Worm (Caenorhabditis elegans) whole organism, L1 larva: ENCODE data around the gene meg-2.
A peak's percentile ranks its signal among the peaks of the same experiment; 100 is the strongest.

ENCODE experiments used
- C04F5.9 ChIP-seq: sonication (generic microtip); optimal IDR thresholded peaks from 2 replicates; lab custom pipeline; 2016; ENCODE audit warnings: missing genetic modification characterization, missing compliant biosample characterization
- ama-1 ChIP-seq: fragments of 150-350 bp; optimal IDR thresholded peaks from 2 replicates; lab custom pipeline; 2014
- blmp-1 ChIP-seq: fragments of 150-350 bp; optimal IDR thresholded peaks from 2 replicates; lab custom pipeline; 2014; ENCODE audit warnings: missing biosample characterization, missing genetic modification characterization
- ceh-8 ChIP-seq: fragments of 200-800 bp; sonication (Bioruptor generic); optimal IDR thresholded peaks from 2 replicates; lab custom pipeline; 2018; ENCODE audit warnings: mild to moderate bottlenecking, missing genetic modification characterization, moderate library complexity, missing compliant biosample characterization
- ceh-82 ChIP-seq, 3 experiments: fragments of 150-350 bp in 1 of 3; sonication (generic microtip) in 2 of 3; optimal IDR thresholded peaks; 2 replicates each; lab custom pipeline; 2014 to 2017; ENCODE audit warnings: missing biosample characterization in 3 of 3, missing genetic modification characterization in 3 of 3
- dsc-1 ChIP-seq: sonication (generic microtip); optimal IDR thresholded peaks from 2 replicates; lab custom pipeline; 2016; ENCODE audit warnings: mild to moderate bottlenecking, missing genetic modification characterization, missing compliant biosample characterization
- efl-1 ChIP-seq, 4 experiments: fragments of 150-350 bp; optimal IDR thresholded peaks in 3 of 4; peaks in 1 of 4; 1 replicate in 1 of 4; 2 replicates in 3 of 4; lab custom pipeline; 2014; ENCODE audit warnings: missing biosample characterization in 2 of 4, missing genetic modification characterization in 2 of 4, missing genetic modification reagents in 2 of 4
- efl-3 ChIP-seq: fragments of 200-800 bp; sonication (Bioruptor generic); optimal IDR thresholded peaks from 2 replicates; lab custom pipeline; 2018; ENCODE audit warnings: mild to moderate bottlenecking, missing genetic modification characterization, missing compliant biosample characterization
- elt-2 ChIP-seq: sonication (generic microtip); optimal IDR thresholded peaks from 2 replicates; lab custom pipeline; 2016; ENCODE audit warnings: missing genetic modification characterization, mild to moderate bottlenecking, inconsistent platforms, missing compliant biosample characterization, missing genetic modification reagents
- elt-3 ChIP-seq, 6 experiments: fragments of 150-350 bp in 1 of 6; sonication (generic microtip); optimal IDR thresholded peaks; 2 replicates each; lab custom pipeline; 2017 to 2018; ENCODE audit warnings: missing biosample characterization in 6 of 6, missing genetic modification characterization in 6 of 6, inconsistent platforms in 1 of 6
- ets-5 ChIP-seq: fragments of 200-800 bp; sonication (Bioruptor generic); IDR thresholded peaks from 2 replicates; pipeline ENCODE4 v1.3.6; 2022; ENCODE audit warnings: missing genetic modification characterization, missing compliant biosample characterization
- fkh-4 ChIP-seq: sonication (generic microtip); optimal IDR thresholded peaks from 2 replicates; lab custom pipeline; 2016; ENCODE audit warnings: missing compliant biosample characterization, missing genetic modification characterization, borderline replicate concordance
- fkh-8 ChIP-seq: sonication (generic microtip); optimal IDR thresholded peaks from 2 replicates; lab custom pipeline; 2016; ENCODE audit warnings: mild to moderate bottlenecking, missing genetic modification characterization, missing compliant biosample characterization
- grh-1 ChIP-seq: fragments of 200-800 bp; sonication (Bioruptor generic); IDR thresholded peaks from 2 replicates; pipeline ENCODE4 v1.3.6; 2022; ENCODE audit warnings: missing genetic modification reagents, missing genetic modification characterization, missing compliant biosample characterization
- irx-1 ChIP-seq: sonication (generic microtip); optimal IDR thresholded peaks from 2 replicates; lab custom pipeline; 2016; ENCODE audit warnings: missing genetic modification characterization, missing compliant biosample characterization
- lin-14 ChIP-seq: fragments of 200-800 bp; sonication (Bioruptor generic); optimal IDR thresholded peaks from 2 replicates; lab custom pipeline; 2018; ENCODE audit warnings: mild to moderate bottlenecking, missing genetic modification characterization, moderate library complexity, missing compliant biosample characterization
- lin-35 ChIP-seq, 2 experiments: fragments of 150-350 bp; optimal IDR thresholded peaks; 2 replicates each; lab custom pipeline; 2014; ENCODE audit warnings: missing biosample characterization in 2 of 2, missing genetic modification characterization in 2 of 2, missing genetic modification reagents in 2 of 2
- mdl-1 ChIP-seq, 2 experiments: fragments of 150-350 bp; optimal IDR thresholded peaks; 2 replicates each; lab custom pipeline; 2014 to 2017; ENCODE audit warnings: missing biosample characterization in 2 of 2, missing genetic modification characterization in 2 of 2, inconsistent platforms in 1 of 2
- mef-2 ChIP-seq: fragments of 150-350 bp; optimal IDR thresholded peaks from 2 replicates; lab custom pipeline; 2014; ENCODE audit warnings: missing biosample characterization, missing genetic modification characterization
- mep-1 ChIP-seq: fragments of 150-350 bp; optimal IDR thresholded peaks from 2 replicates; lab custom pipeline; 2014; ENCODE audit warnings: missing biosample characterization, missing genetic modification characterization
- nhr-12 ChIP-seq: sonication (generic microtip); optimal IDR thresholded peaks from 2 replicates; lab custom pipeline; 2017; ENCODE audit warnings: missing biosample characterization, missing genetic modification characterization
- nhr-20 ChIP-seq: sonication (generic microtip); optimal IDR thresholded peaks from 2 replicates; lab custom pipeline; 2016; ENCODE audit warnings: mild to moderate bottlenecking, missing genetic modification characterization, missing compliant biosample characterization
- nhr-237 ChIP-seq: fragments of 150-350 bp; optimal IDR thresholded peaks from 2 replicates; lab custom pipeline; 2014; ENCODE audit warnings: missing biosample characterization, missing genetic modification characterization
- nhr-28 ChIP-seq: fragments of 150-350 bp; optimal IDR thresholded peaks from 2 replicates; lab custom pipeline; 2014; ENCODE audit warnings: missing biosample characterization, missing genetic modification characterization
- nhr-77 ChIP-seq: fragments of 150-350 bp; optimal IDR thresholded peaks from 2 replicates; lab custom pipeline; 2014; ENCODE audit warnings: missing biosample characterization, missing genetic modification characterization
- nhr-84 ChIP-seq: sonication (generic microtip); optimal IDR thresholded peaks from 2 replicates; lab custom pipeline; 2017; ENCODE audit warnings: missing biosample characterization, missing genetic modification characterization
- nhr-85 ChIP-seq: sonication (generic microtip); peaks from one replicate; lab custom pipeline; 2016; ENCODE audit warnings: missing genetic modification characterization, inconsistent platforms, missing compliant biosample characterization
- nhr-90 ChIP-seq: sonication (generic microtip); optimal IDR thresholded peaks from 2 replicates; lab custom pipeline; 2016; ENCODE audit warnings: mild to moderate bottlenecking, missing genetic modification characterization, missing compliant biosample characterization; ENCODE audit not compliant: poor library complexity
- snu-23 ChIP-seq: sonication (generic microtip); optimal IDR thresholded peaks from 2 replicates; lab custom pipeline; 2016; ENCODE audit warnings: missing genetic modification characterization, missing compliant biosample characterization
- sox-4 ChIP-seq: sonication (generic microtip); optimal IDR thresholded peaks from 2 replicates; lab custom pipeline; 2016; ENCODE audit warnings: missing genetic modification characterization, missing compliant biosample characterization
- sptf-1 ChIP-seq: fragments of 150-350 bp; optimal IDR thresholded peaks from 2 replicates; lab custom pipeline; 2014; ENCODE audit warnings: missing biosample characterization, missing genetic modification characterization
- swsn-7 ChIP-seq: sonication (generic microtip); optimal IDR thresholded peaks from 2 replicates; lab custom pipeline; 2016; ENCODE audit warnings: missing genetic modification characterization, missing compliant biosample characterization
- unc-30 ChIP-seq: sonication (generic microtip); optimal IDR thresholded peaks from 2 replicates; lab custom pipeline; 2017; ENCODE audit warnings: missing biosample characterization, missing genetic modification characterization
- unc-62 ChIP-seq: fragments of 150-350 bp; optimal IDR thresholded peaks from 2 replicates; lab custom pipeline; 2014; ENCODE audit warnings: missing biosample characterization, missing genetic modification reagents, missing genetic modification characterization

Gene meg-2

DNA sequence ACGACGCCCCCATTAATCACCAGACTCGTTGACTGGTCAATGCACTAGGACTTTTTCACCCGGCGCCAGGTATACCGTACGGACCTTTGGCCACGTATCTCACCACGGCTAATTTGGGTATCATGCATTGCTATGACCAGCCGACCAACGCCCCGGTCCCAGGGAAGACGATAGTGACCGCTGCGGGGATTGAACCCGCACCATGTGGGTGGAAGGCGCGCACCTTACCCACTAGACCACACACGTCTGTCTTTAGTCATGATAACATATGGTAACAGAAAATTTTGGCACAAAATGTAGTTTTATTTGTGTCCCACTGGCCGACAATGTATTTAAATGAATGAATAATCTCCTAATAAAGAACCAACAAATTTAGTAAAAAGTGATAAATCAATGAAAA is 39.7 kb downstream of the meg-2 start:
- TF ChIP-seq mdl-1 (tag; optimal IDR thresholded peaks at IDR 0.05; lab: Kevin White, UChicago) (no peak), lin-14 (GFP tag; lab: Kevin White, UChicago) (no peak), efl-1 (optimal IDR thresholded peaks at IDR 0.05; lab: Kevin White, UChicago) (no peak), efl-1 (GFP tag; optimal IDR thresholded peaks at IDR 0.05 in 1 of 2; lab: Kevin White, UChicago) (no peak), fkh-8 (tag; lab: Kevin White, UChicago) (no peak), irx-1 (tag; lab: Kevin White, UChicago) (no peak), nhr-237 (no peak), ceh-8 (GFP tag; lab: Kevin White, UChicago) (no peak), nhr-90 (tag; lab: Kevin White, UChicago) (peak; percentile 8), grh-1 (GFP tag; lab: Robert Waterston, UW) (0 out of 2 replicates have a peak, but pooled peaks have one; percentile 5), nhr-85 (tag; lab: Kevin White, UChicago) (peak; percentile 19), C04F5.9 (no peak), nhr-20 (tag; lab: Kevin White, UChicago) (no peak)

DNA sequence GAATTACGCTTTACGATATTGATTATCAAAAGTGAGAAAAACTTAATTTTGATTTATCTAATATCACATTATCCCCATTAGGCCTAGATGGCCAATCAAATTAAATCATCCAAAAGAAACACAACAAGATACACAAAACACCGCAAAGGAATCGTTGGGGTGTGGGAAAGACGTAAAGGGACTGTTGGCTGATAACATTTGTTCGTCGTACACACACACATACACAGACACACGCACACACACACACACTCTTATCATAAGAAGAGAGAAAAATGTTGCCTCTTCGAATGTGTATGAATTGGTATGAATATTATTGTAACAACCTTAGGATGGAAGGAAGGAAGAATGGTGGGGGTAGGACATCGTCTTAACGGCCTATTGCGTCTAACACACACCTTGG is 40.8 kb downstream of the meg-2 start:
- TF ChIP-seq nhr-84 (tag; lab: Kevin White, UChicago) (no peak), snu-23 (GFP tag; lab: Kevin White, UChicago) (peak; percentile 21), nhr-20 (tag; lab: Kevin White, UChicago) (peak; percentile 35), efl-1 (optimal IDR thresholded peaks at IDR 0.05; lab: Kevin White, UChicago) (no peak), efl-1 (GFP tag; optimal IDR thresholded peaks at IDR 0.05 in 1 of 2; lab: Kevin White, UChicago) (peak in 1 of 2 experiments; percentile 81), elt-2 (tag; lab: Kevin White, UChicago) (peak; percentile 76), lin-35 (GFP tag; optimal IDR thresholded peaks at IDR 0.05; lab: Kevin White, UChicago) (peak in 1 of 2 experiments; percentile 62), mdl-1 (tag; optimal IDR thresholded peaks at IDR 0.05; lab: Kevin White, UChicago) (no peak), nhr-12 (tag; lab: Kevin White, UChicago) (no peak), lin-14 (GFP tag; lab: Kevin White, UChicago) (peak; percentile 60), nhr-90 (tag; lab: Kevin White, UChicago) (peak; percentile 11), blmp-1 (peak; percentile 42), elt-3 (tag; optimal IDR thresholded peaks at IDR 0.05; lab: Kevin White, UChicago) (peak in 4 of 6 experiments; percentile 30 to 56 (median 37)), mep-1 (tag; lab: Kevin White, UChicago) (peak; percentile 10), nhr-85 (tag; lab: Kevin White, UChicago) (peak; percentile 68)

DNA sequence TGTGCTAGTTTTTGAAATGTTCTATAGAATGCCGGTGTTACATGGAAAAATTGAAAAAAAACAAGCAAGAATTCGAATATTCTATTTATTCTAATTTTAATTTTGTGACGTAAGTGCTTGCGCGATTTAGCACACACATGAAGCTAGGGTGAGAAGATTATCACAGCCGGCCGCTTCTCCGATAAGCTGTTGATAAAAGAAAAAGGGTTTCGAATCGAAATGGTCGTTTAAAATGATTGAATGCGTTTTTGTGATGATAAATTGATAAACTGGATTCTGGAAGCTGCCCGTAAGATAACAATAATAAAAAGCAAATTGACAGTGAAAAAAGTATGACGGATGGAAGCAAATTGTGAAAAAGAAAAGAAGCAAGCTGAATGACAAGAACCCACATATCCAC is 41.8 kb downstream of the meg-2 start:
- no peak for TF ChIP-seq fkh-4 (tag; lab: Kevin White, UChicago)
- TF ChIP-seq elt-2 (tag; lab: Kevin White, UChicago) = peak; percentile 88
- TF ChIP-seq, all 84 proteins: peak for 1

DNA sequence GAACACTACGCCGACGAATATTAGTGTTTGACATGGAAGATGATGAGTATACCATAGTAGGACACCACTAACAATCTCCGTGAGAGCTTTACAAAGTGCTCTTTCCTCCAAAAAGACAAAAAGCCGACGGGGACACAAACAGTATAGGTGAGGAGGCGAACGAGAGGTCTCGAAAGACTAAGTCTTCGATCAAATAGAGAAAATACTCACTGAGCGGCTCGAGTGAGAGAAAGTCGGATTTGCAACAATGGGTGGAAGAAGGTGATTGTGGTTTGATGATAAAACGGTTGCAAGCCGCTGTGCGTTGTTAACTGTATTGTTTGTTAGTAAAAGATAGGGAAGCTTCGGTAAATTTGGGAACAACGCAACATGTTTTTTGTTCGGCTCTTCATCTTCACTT is 43.3 kb downstream of the meg-2 start, which contains the start of gene hlb-1:
Gene hlb-1, minus strand, starts transcription at position 101 of the 400 bp plus-strand sequence.
- no peak for TF ChIP-seq sox-4 (tag; lab: Kevin White, UChicago)
- TF ChIP-seq nhr-77 (tag; lab: Kevin White, UChicago) = peak; percentile 30

DNA sequence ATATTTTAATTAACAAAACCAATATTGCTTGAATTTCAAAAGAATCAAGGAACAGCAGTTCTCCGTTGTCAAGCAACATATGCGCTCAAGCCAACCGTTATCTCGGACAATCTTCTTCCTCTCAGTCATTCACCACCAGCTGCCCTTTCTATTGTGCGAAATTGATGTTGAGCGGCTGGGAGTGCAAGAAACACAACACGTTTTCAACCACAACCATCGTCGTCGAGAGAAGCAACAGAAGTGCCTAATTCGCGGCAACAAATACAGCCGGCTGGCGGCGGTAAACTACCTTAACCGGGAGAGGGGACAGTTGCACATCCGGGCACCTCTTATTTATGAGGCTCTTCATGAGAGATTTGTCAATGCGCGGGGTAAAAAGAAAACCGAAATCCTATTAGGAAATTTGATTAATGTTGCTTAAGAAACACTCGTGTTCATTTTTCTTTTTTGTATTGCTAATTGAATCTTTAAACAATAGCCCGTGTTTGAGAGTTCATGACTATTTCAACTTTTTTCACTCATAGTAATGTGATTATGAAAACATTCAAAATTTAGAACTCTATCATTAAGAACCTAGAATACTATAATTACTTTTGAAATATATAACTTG is 44.1 kb downstream of the meg-2 start:
- TF ChIP-seq lin-14 (GFP tag; lab: Kevin White, UChicago) = peak; percentile 29
- no peak for TF ChIP-seq unc-30 (tag; lab: Kevin White, UChicago)
- no peak for TF ChIP-seq ceh-82 (tag; optimal IDR thresholded peaks at IDR 0.05; lab: Kevin White, UChicago)

DNA sequence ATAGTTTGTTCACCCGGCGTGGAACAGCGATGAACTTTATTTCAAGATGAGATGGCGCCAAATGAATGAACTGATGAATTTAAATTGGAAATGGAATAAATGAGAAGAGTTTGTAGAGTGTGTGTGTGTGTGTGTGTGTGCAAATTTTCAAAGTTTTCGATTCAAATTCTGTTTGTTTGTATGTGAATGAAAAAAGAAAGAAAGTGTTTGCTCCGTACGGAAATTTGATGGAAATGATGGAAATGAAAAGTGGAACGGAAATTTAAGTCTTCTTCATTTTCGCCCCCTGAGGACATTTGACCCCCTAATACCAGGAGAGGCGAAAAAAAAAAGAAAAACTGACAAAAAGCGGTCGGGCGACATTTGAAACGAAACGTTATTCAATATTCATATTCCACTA is 47.8 kb downstream of the meg-2 start:
- TF ChIP-seq dsc-1 (tag; lab: Kevin White, UChicago) (no peak), unc-30 (tag; lab: Kevin White, UChicago) (no peak), unc-62 (GFP tag; lab: Kevin White, UChicago) (no peak), sptf-1 (tag; lab: Kevin White, UChicago) (no peak), efl-3 (no peak), nhr-20 (tag; lab: Kevin White, UChicago) (no peak), snu-23 (GFP tag; lab: Kevin White, UChicago) (no peak), swsn-7 (tag; lab: Kevin White, UChicago) (no peak), nhr-28 (tag; lab: Kevin White, UChicago) (no peak), ets-5 (GFP tag; lab: Robert Waterston, UW) (no peak), mef-2 (tag; lab: Kevin White, UChicago) (no peak), ama-1 (lab: Kevin White, UChicago) (no peak), ceh-8 (GFP tag; lab: Kevin White, UChicago) (no peak)
- TF ChIP-seq, all 84 proteins: peak for 0
